Worm (Caenorhabditis elegans): Measurements from ENCODE around the gene rpa-1.

Gene rpa-1

DNA sequence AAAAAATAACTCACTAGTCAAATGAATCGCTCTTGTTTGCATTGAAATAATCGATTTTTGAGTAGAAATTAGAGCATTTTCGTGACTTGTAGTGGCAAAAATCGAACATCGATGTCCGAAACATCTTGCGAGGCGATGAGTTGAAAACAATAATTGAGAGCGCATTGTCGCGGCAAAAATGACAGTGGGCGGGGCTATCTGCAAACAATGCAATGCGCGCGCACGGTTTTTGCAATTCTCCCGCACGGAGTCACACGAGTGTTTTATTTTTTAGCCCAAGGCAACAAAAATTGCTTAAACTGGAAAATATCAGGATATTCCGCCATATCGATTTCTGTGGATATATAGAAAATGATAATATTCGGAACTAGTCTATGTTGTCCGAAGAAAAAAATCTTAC, 44.2 kb downstream of the rpa-1 start, which contains the start of gene B0495.9 (continued):
- TF ChIP-seq dsc-1 (tag; optimal IDR thresholded peaks at IDR 0.05) (peak; percentile 50), unc-30 (tag; optimal IDR thresholded peaks at IDR 0.05) (no peak), lsy-2 (tag; optimal IDR thresholded peaks at IDR 0.05) (peak; percentile 63 to 64), xbp-1 (tag; optimal IDR thresholded peaks at IDR 0.05) (peak; percentile 42), tbx-2 (tag; optimal IDR thresholded peaks at IDR 0.05) (peak; percentile 1), nhr-28 (tag; optimal IDR thresholded peaks at IDR 0.05) (no peak), mep-1 (tag; optimal IDR thresholded peaks at IDR 0.05) (no peak), blmp-1 (tag; optimal IDR thresholded peaks at IDR 0.05) (peak; percentile 3), Y116A8C.19 (tag; optimal IDR thresholded peaks at IDR 0.05; ENCODE audit: borderline replicate concordance) (no peak), irx-1 (tag; optimal IDR thresholded peaks at IDR 0.05) (peak; percentile 34), nhr-12 (tag; optimal IDR thresholded peaks at IDR 0.05) (no peak), ceh-88 (GFP tag; IDR thresholded peaks at IDR 0.05) (no peak), rnt-1 (tag; optimal IDR thresholded peaks at IDR 0.05) (peak; percentile 81), unc-98 (GFP tag; IDR thresholded peaks at IDR 0.05) (no peak), ceh-90 (tag; optimal IDR thresholded peaks at IDR 0.05) (no peak), pqm-1 (tag; optimal IDR thresholded peaks at IDR 0.05) (no peak), swsn-7 (tag; optimal IDR thresholded peaks at IDR 0.05) (peak; percentile 50), grh-1 (GFP tag; IDR thresholded peaks at IDR 0.05) (no peak), nhr-237 (tag; optimal IDR thresholded peaks at IDR 0.05) (no peak), snpc-4 (tag; optimal IDR thresholded peaks at IDR 0.05) (peak; percentile 23), skn-1 (tag; optimal IDR thresholded peaks at IDR 0.05) (peak; percentile 51), snu-23 (GFP tag; optimal IDR thresholded peaks at IDR 0.05) (peak; percentile 68), sox-4 (tag; optimal IDR thresholded peaks at IDR 0.05) (no peak), sptf-1 (tag; optimal IDR thresholded peaks at IDR 0.05) (no peak), hpl-2 (GFP tag; optimal IDR thresholded peaks at IDR 0.05) (no peak), nhr-77 (tag; optimal IDR thresholded peaks at IDR 0.05) (no peak), elt-2 (tag; optimal IDR thresholded peaks at IDR 0.05) (peak; percentile 29), nhr-90 (tag; optimal IDR thresholded peaks at IDR 0.05; ENCODE audit: poor library complexity) (peak; percentile 47), fkh-10 (GFP tag; optimal IDR thresholded peaks at IDR 0.05) (no peak), unc-62 (GFP tag; optimal IDR thresholded peaks at IDR 0.05) (no peak), nhr-20 (tag; optimal IDR thresholded peaks at IDR 0.05) (peak; percentile 41), nhr-71 (tag; optimal IDR thresholded peaks at IDR 0.05) (peak; percentile 61), ceh-8 (GFP tag; optimal IDR thresholded peaks at IDR 0.05) (no peak), sup-37 (GFP tag; optimal IDR thresholded peaks at IDR 0.05) (no peak), unc-130 (tag; optimal IDR thresholded peaks at IDR 0.05) (peak; percentile 17), pax-3 (tag; optimal IDR thresholded peaks at IDR 0.05) (no peak), egl-27 (tag; optimal IDR thresholded peaks at IDR 0.05) (no peak), efl-1 (optimal IDR thresholded peaks at IDR 0.05) (peak; percentile 50 to 63), efl-1 (GFP tag; optimal IDR thresholded peaks at IDR 0.05 in 1 of 2) (peak; percentile 43 to 95), nhr-47 (tag; optimal IDR thresholded peaks at IDR 0.05) (peak; percentile 54), ceh-82 (tag; optimal IDR thresholded peaks at IDR 0.05) (peak; percentile 16 to 37 (median 21)), lin-15B (tag; optimal IDR thresholded peaks at IDR 0.05) (no peak), ama-1 (optimal IDR thresholded peaks at IDR 0.05) (no peak)

DNA sequence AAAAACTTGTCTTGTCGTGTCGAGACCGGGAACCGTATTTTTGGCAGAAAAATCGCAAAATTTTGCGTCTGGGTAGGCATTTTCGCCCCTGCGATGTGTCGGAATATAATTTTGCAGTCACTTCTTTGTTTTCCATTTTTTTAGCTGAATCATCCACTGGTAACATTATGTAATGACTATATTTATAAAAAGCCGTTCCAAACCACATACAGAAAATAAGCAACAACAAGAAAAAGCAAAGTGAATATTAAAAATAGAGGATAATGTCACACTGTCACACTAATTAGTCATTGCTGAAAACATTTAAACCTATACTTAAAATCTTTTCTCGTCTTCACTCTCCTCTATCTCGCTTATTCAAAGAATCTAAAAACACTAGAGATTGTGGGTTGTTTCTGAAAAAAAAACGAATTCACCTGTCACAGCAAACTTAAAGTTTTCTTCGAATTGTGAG, 44.9 kb downstream of the rpa-1 start, which contains the start of gene sre-1:
Gene sre-1 (plus strand): TSS at position 404 of the 454 bp plus-strand sequence.
- TF ChIP-seq nhr-71 (tag; optimal IDR thresholded peaks at IDR 0.05) (peak; percentile 28), ceh-63 (GFP tag; optimal IDR thresholded peaks at IDR 0.05) (no peak), efl-1 (optimal IDR thresholded peaks at IDR 0.05) (no peak), efl-1 (GFP tag; optimal IDR thresholded peaks at IDR 0.05 in 1 of 2) (peak in 1 of 2 experiments; percentile 90), snpc-4 (tag; optimal IDR thresholded peaks at IDR 0.05) (no peak), hlh-4 (tag; optimal IDR thresholded peaks at IDR 0.05) (peak; percentile 58)

All from whole organism, L1 larva.